Worm (Caenorhabditis elegans): ENCODE data around the gene R53.8.

ce11 chrII:9992474-9992873, 16.0 kb downstream of the R53.8 start:
- TF ChIP-seq ama-1 (optimal IDR thresholded peaks at IDR 0.05) (no peak), F13C5.2 (tag; optimal IDR thresholded peaks at IDR 0.05) (no peak), hmbx-1 (tag; optimal IDR thresholded peaks at IDR 0.05) (no peak), tbx-11 (GFP tag; IDR thresholded peaks at IDR 0.05) (no peak), aly-1 (tag; optimal IDR thresholded peaks at IDR 0.05) (no peak)
